Worm (Caenorhabditis elegans): ENCODE data around the gene idpb-1.

ce11 chrII:5148349-5148748, 46.6 kb downstream of the idpb-1 start, which contains the start of gene F58A6.5:
- TF ChIP-seq M03D4.4 (tag; optimal IDR thresholded peaks at IDR 0.05) (no peak), mab-5 (tag; optimal IDR thresholded peaks at IDR 0.05) (no peak)
